Worm (Caenorhabditis elegans) whole organism, young adult: Measurements from ENCODE around the gene W08E12.6.

Experiments
- B0035.1 ChIP-seq: sonication (generic microtip); optimal IDR thresholded peaks from 2 replicates; lab custom pipeline; 2016; ENCODE audit warnings: missing genetic modification characterization, mild to moderate bottlenecking, missing compliant biosample characterization, missing genotype, missing genetic modification reagents
- C17E4.6 ChIP-seq: fragments of 200-800 bp; sonication (Bioruptor generic); IDR thresholded peaks from 2 replicates; pipeline ENCODE4 v1.3.6; 2022; ENCODE audit warnings: missing genetic modification reagents, missing genetic modification characterization, missing compliant biosample characterization
- F33H1.4 ChIP-seq: fragments of 200-800 bp; sonication (Bioruptor generic); IDR thresholded peaks from 2 replicates; pipeline ENCODE4 v1.3.6; 2022; ENCODE audit warnings: missing genetic modification reagents, missing genetic modification characterization, missing compliant biosample characterization
- F49E8.2 ChIP-seq: sonication (generic microtip); optimal IDR thresholded peaks from 3 replicates; lab custom pipeline; 2017; ENCODE audit warnings: missing genetic modification characterization, mild to moderate bottlenecking, missing compliant biosample characterization, antibody characterized with exemption, moderate library complexity; ENCODE audit not compliant: insufficient read depth
- F55B11.4 ChIP-seq: sonication (generic microtip); optimal IDR thresholded peaks from 2 replicates; lab custom pipeline; 2016; ENCODE audit warnings: missing compliant biosample characterization, missing genetic modification characterization, borderline replicate concordance; ENCODE audit not compliant: insufficient read depth
- F57A8.1 ChIP-seq: fragments of 200-800 bp; sonication (Bioruptor generic); optimal IDR thresholded peaks from 2 replicates; lab custom pipeline; 2018; ENCODE audit warnings: mild to moderate bottlenecking, missing genetic modification characterization, moderate library complexity, missing compliant biosample characterization
- T07F8.4 ChIP-seq: sonication (generic microtip); optimal IDR thresholded peaks from 2 replicates; lab custom pipeline; 2016; ENCODE audit warnings: mild to moderate bottlenecking, missing genetic modification characterization, moderate library complexity, missing compliant biosample characterization
- Y53F4B.3 ChIP-seq: fragments of 200-800 bp; sonication (Bioruptor generic); IDR thresholded peaks from 2 replicates; pipeline ENCODE4 v1.3.6; 2022; ENCODE audit warnings: missing genetic modification reagents, missing genetic modification characterization, missing compliant biosample characterization
- Y56A3A.18 ChIP-seq: fragments of 200-800 bp; sonication (Bioruptor generic); IDR thresholded peaks from 2 replicates; pipeline ENCODE4 v1.3.6; 2022; ENCODE audit warnings: missing genetic modification reagents, missing genetic modification characterization, missing compliant biosample characterization
- Y67H2A.10 ChIP-seq: fragments of 200-800 bp; sonication (Bioruptor generic); conservative IDR thresholded peaks from 2 replicates; pipeline ENCODE4 v1.3.6; 2022; ENCODE audit warnings: missing genetic modification reagents, missing genetic modification characterization, missing compliant biosample characterization
- Y79H2A.3 ChIP-seq: fragments of 200-800 bp; sonication (Bioruptor generic); conservative IDR thresholded peaks from 2 replicates; pipeline ENCODE4 v1.3.6; 2022; ENCODE audit warnings: missing genetic modification reagents, missing genetic modification characterization, missing compliant biosample characterization
- ZK185.1 ChIP-seq: sonication (generic microtip); optimal IDR thresholded peaks from 2 replicates; lab custom pipeline; 2016; ENCODE audit warnings: mild to moderate bottlenecking, missing genetic modification characterization, missing compliant biosample characterization; ENCODE audit not compliant: poor library complexity, severe bottlenecking
- bed-1 ChIP-seq: fragments of 200-800 bp; sonication (Bioruptor generic); IDR thresholded peaks from 2 replicates; pipeline ENCODE4 v1.3.6; 2022; ENCODE audit warnings: missing genetic modification reagents, missing genetic modification characterization, missing compliant biosample characterization
- cebp-1 ChIP-seq, 2 experiments: fragments of 200-800 bp in 1 of 2; sonication (Bioruptor generic) in 1 of 2; sonication (generic microtip) in 1 of 2; IDR thresholded peaks in 1 of 2; optimal IDR thresholded peaks in 1 of 2; 2 replicates each; pipeline versions ENCODE4 v1.3.6 to Lab custom; 2017 to 2022; ENCODE audit warnings: missing compliant biosample characterization in 2 of 2, missing genetic modification characterization in 2 of 2, mild to moderate bottlenecking in 1 of 2, missing genetic modification reagents in 1 of 2, moderate library complexity in 1 of 2
- cebp-2 ChIP-seq: fragments of 200-800 bp; sonication (Bioruptor generic); IDR thresholded peaks from 2 replicates; pipeline ENCODE4 v1.3.6; 2022; ENCODE audit warnings: missing genetic modification characterization, missing compliant biosample characterization
- ceh-100 ChIP-seq: fragments of 200-800 bp; sonication (Bioruptor generic); IDR thresholded peaks from 2 replicates; pipeline ENCODE4 v1.3.6; 2022; ENCODE audit warnings: missing genetic modification reagents, missing genetic modification characterization, missing compliant biosample characterization
- ceh-27 ChIP-seq: fragments of 200-800 bp; sonication (Bioruptor generic); optimal IDR thresholded peaks from 2 replicates; lab custom pipeline; 2018; ENCODE audit warnings: mild to moderate bottlenecking, missing genetic modification characterization, moderate library complexity, missing compliant biosample characterization
- die-1 ChIP-seq: sonication (generic microtip); optimal IDR thresholded peaks from 2 replicates; lab custom pipeline; 2016; ENCODE audit warnings: missing genotype, mild to moderate bottlenecking, missing genetic modification characterization, missing compliant biosample characterization
- dpl-1 ChIP-seq: fragments of 150-350 bp; optimal IDR thresholded peaks from 2 replicates; lab custom pipeline; 2014; ENCODE audit warnings: missing biosample characterization, missing genetic modification reagents, missing genetic modification characterization
- him-1 ChIP-seq: sonication (generic microtip); optimal IDR thresholded peaks from 2 replicates; lab custom pipeline; 2016; ENCODE audit warnings: missing genotype, missing genetic modification reagents, missing genetic modification characterization, missing compliant biosample characterization
- hmg-20 ChIP-seq: fragments of 200-800 bp; sonication (Bioruptor generic); IDR thresholded peaks from 2 replicates; pipeline ENCODE4 v1.3.6; 2022; ENCODE audit warnings: missing genetic modification reagents, missing genetic modification characterization, missing compliant biosample characterization
- hrde-1 ChIP-seq: sonication (generic microtip); optimal IDR thresholded peaks from 2 replicates; lab custom pipeline; 2016; ENCODE audit warnings: missing genetic modification characterization, mild to moderate bottlenecking, missing compliant biosample characterization, moderate library complexity, missing genotype, missing genetic modification reagents, borderline replicate concordance
- hsf-1 ChIP-seq: fragments of 200-800 bp; sonication (Bioruptor generic); IDR thresholded peaks from 2 replicates; pipeline ENCODE4 v1.3.6; 2022; ENCODE audit warnings: missing genetic modification reagents, missing genetic modification characterization, missing compliant biosample characterization
- let-526 ChIP-seq: fragments of 200-800 bp; sonication (Bioruptor generic); IDR thresholded peaks from 2 replicates; pipeline ENCODE4 v1.3.6; 2022; ENCODE audit warnings: missing genetic modification reagents, missing genetic modification characterization, missing compliant biosample characterization
- let-607 ChIP-seq, 2 experiments: fragments of 200-800 bp in 1 of 2; sonication (Bioruptor generic) in 1 of 2; sonication (generic microtip) in 1 of 2; optimal IDR thresholded peaks; 2 replicates each; lab custom pipeline; 2016 to 2018; ENCODE audit warnings: mild to moderate bottlenecking in 2 of 2, missing compliant biosample characterization in 2 of 2, missing genetic modification characterization in 2 of 2, moderate library complexity in 2 of 2, missing genotype in 1 of 2
- lin-35 ChIP-seq, 3 experiments: fragments of 150-350 bp in 2 of 3; sonication (generic microtip) in 1 of 3; optimal IDR thresholded peaks; 2 replicates each; lab custom pipeline; 2014 to 2018; ENCODE audit warnings: missing biosample characterization in 3 of 3, missing genetic modification characterization in 3 of 3, missing genetic modification reagents in 3 of 3
- lin-54 ChIP-seq: fragments of 200-800 bp; sonication (Bioruptor generic); optimal IDR thresholded peaks from 2 replicates; lab custom pipeline; 2018; ENCODE audit warnings: mild to moderate bottlenecking, missing genetic modification characterization, missing compliant biosample characterization
- lir-1 ChIP-seq: fragments of 200-800 bp; sonication (Bioruptor generic); conservative IDR thresholded peaks from 2 replicates; pipeline ENCODE4 v1.3.6; 2022; ENCODE audit warnings: missing genetic modification reagents, missing genetic modification characterization, missing compliant biosample characterization
- madf-10 ChIP-seq: sonication (generic microtip); optimal IDR thresholded peaks from 2 replicates; lab custom pipeline; 2016; ENCODE audit warnings: mild to moderate bottlenecking, missing genetic modification characterization, missing compliant biosample characterization
- mcd-1 ChIP-seq: fragments of 200-800 bp; sonication (Bioruptor generic); IDR thresholded peaks from 2 replicates; pipeline ENCODE4 v1.3.6; 2022; ENCODE audit warnings: missing genetic modification reagents, missing genetic modification characterization, missing compliant biosample characterization
- nhr-27 ChIP-seq: fragments of 200-800 bp; sonication (Bioruptor generic); optimal IDR thresholded peaks from 2 replicates; lab custom pipeline; 2018; ENCODE audit warnings: mild to moderate bottlenecking, missing genetic modification characterization, moderate library complexity, missing compliant biosample characterization
- nhr-80 ChIP-seq: sonication (generic microtip); optimal IDR thresholded peaks from 2 replicates; lab custom pipeline; 2016; ENCODE audit warnings: missing genetic modification characterization, missing compliant biosample characterization
- rec-8 ChIP-seq, 2 experiments: sonication (generic microtip); optimal IDR thresholded peaks; 2 replicates each; lab custom pipeline; 2016; ENCODE audit warnings: mild to moderate bottlenecking in 2 of 2, missing genetic modification characterization in 2 of 2, missing genetic modification reagents in 2 of 2, missing genotype in 2 of 2, missing biosample characterization in 1 of 2, missing compliant biosample characterization in 1 of 2, moderate library complexity in 1 of 2
- snpc-4 ChIP-seq, 5 experiments: fragments of 150-350 bp in 1 of 5; sonication (generic microtip) in 4 of 5; optimal IDR thresholded peaks; 2 replicates each; lab custom pipeline; 2014 to 2018; ENCODE audit warnings: missing genetic modification characterization in 5 of 5, missing biosample characterization in 3 of 5, antibody characterized with exemption in 2 of 5, mild to moderate bottlenecking in 2 of 5, missing compliant biosample characterization in 2 of 5, missing genotype in 2 of 5, moderate library complexity in 2 of 5, missing genetic modification reagents in 1 of 5
- tbp1 ChIP-seq: fragments of 200-800 bp; sonication (Bioruptor generic); optimal IDR thresholded peaks from 2 replicates; lab custom pipeline; 2018; ENCODE audit warnings: mild to moderate bottlenecking, missing genetic modification characterization, missing compliant biosample characterization
- xnd-1 ChIP-seq: sonication (generic microtip); optimal IDR thresholded peaks from 2 replicates; lab custom pipeline; 2016; ENCODE audit warnings: missing genotype, missing genetic modification reagents, missing genetic modification characterization, missing compliant biosample characterization
- zfh-2 ChIP-seq: fragments of 200-800 bp; sonication (Bioruptor generic); conservative IDR thresholded peaks from 2 replicates; pipeline ENCODE4 v1.3.6; 2022; ENCODE audit warnings: missing genetic modification reagents, missing genetic modification characterization, missing compliant biosample characterization
- ztf-28 ChIP-seq: fragments of 200-800 bp; sonication (Bioruptor generic); IDR thresholded peaks from 2 replicates; pipeline ENCODE4 v1.3.6; 2022; ENCODE audit warnings: missing genetic modification reagents, missing genetic modification characterization, missing compliant biosample characterization

The W08E12.6 gene

ce11 chrIV:3266841-3267240 is 31.6 kb upstream of the W08E12.6 start:
- TF ChIP-seq hrde-1 (no peak), xnd-1 (tag; lab: Kevin White, UChicago) (no peak), lir-1 (no peak), let-607 (tag; optimal IDR thresholded peaks at IDR 0.05; lab: Kevin White, UChicago) (no peak), zfh-2 (GFP tag; lab: Robert Waterston, UW) (peak; percentile 64), dpl-1 (GFP tag; lab: Kevin White, UChicago) (no peak), snpc-4 (GFP tag; optimal IDR thresholded peaks at IDR 0.05; lab: Kevin White, UChicago) (no peak), snpc-4 (tag; optimal IDR thresholded peaks at IDR 0.05; lab: Kevin White, UChicago) (peak in 3 of 4 experiments; percentile 25 to 79 (median 30))

- TF ChIP-seq Y79H2A.3 (GFP tag; lab: Robert Waterston, UW) = no peak
- no peak for TF ChIP-seq tbp1
- no peak for TF ChIP-seq ztf-28 (GFP tag; lab: Robert Waterston, UW)
Observed at ce11 chrIV:3267581-3267980, 30.8 kb upstream of the W08E12.6 start, which contains the start of gene clec-173. TSS of gene clec-173 (minus strand) at chrIV:3267681.

- no peak for TF ChIP-seq him-1 (tag; lab: Kevin White, UChicago)
- TF ChIP-seq F33H1.4 = no peak
- no peak for TF ChIP-seq Y53F4B.3 (GFP tag; lab: Robert Waterston, UW)
- no peak for TF ChIP-seq Y67H2A.10
Observed at ce11 chrIV:3271342-3271741, 27.1 kb upstream of the W08E12.6 start.

- TF ChIP-seq lir-1 (no peak), lin-54 (no peak), F57A8.1 (GFP tag; lab: Kevin White, UChicago) (no peak), T07F8.4 (tag; lab: Kevin White, UChicago) (no peak), F55B11.4 (tag; lab: Kevin White, UChicago) (no peak), nhr-80 (no peak), ZK185.1 (tag; lab: Kevin White, UChicago) (no peak), let-607 (tag; optimal IDR thresholded peaks at IDR 0.05; lab: Kevin White, UChicago) (no peak), nhr-27 (no peak), cebp-2 (GFP tag; lab: Robert Waterston, UW) (no peak), B0035.1 (no peak), madf-10 (tag; lab: Kevin White, UChicago) (no peak)
Observed at ce11 chrIV:3273295-3273694, 25.1 kb upstream of the W08E12.6 start, which contains the start of gene T26C12.3. TSS of gene T26C12.3 (minus strand) at chrIV:3273395.

ce11 chrIV:3278822-3279221 is 19.6 kb upstream of the W08E12.6 start:
- no peak for TF ChIP-seq C17E4.6
- TF ChIP-seq cebp-1 (GFP tag; IDR thresholded peaks at IDR 0.05; lab: Robert Waterston, UW) = no peak
- no peak for TF ChIP-seq cebp-1 (tag; optimal IDR thresholded peaks at IDR 0.05; lab: Kevin White, UChicago)
- TF ChIP-seq F55B11.4 (tag; lab: Kevin White, UChicago) = no peak
- TF ChIP-seq Y53F4B.3 (GFP tag; lab: Robert Waterston, UW) = no peak
- TF ChIP-seq ceh-27 = no peak
- TF ChIP-seq mcd-1 (GFP tag; lab: Robert Waterston, UW) = no peak
- TF ChIP-seq die-1 = no peak
- TF ChIP-seq hsf-1 (GFP tag; lab: Robert Waterston, UW) = no peak
- no peak for TF ChIP-seq ztf-28 (GFP tag; lab: Robert Waterston, UW)
- no peak for TF ChIP-seq rec-8 (tag; optimal IDR thresholded peaks at IDR 0.05; lab: Kevin White, UChicago)
- TF ChIP-seq Y56A3A.18 (GFP tag; lab: Robert Waterston, UW) = no peak
- TF ChIP-seq hmg-20 (GFP tag; lab: Robert Waterston, UW) = no peak
- TF ChIP-seq ceh-100 (GFP tag; lab: Robert Waterston, UW) = no peak
- no peak for TF ChIP-seq F49E8.2 (tag; lab: Kevin White, UChicago)
- TF ChIP-seq lin-35 (GFP tag; optimal IDR thresholded peaks at IDR 0.05; lab: Kevin White, UChicago) = no peak
- TF ChIP-seq let-526 (GFP tag; lab: Robert Waterston, UW) = no peak
- no peak for TF ChIP-seq bed-1
